Worm (Caenorhabditis elegans) whole organism, L3 larva: ENCODE measurements around the gene smrc-1.

ENCODE experiments used
- ceh-9 ChIP-seq: sonication (generic microtip); optimal IDR thresholded peaks from 2 replicates; lab custom pipeline; 2018; ENCODE audit warnings: missing biosample characterization, missing genetic modification characterization
- elt-1 ChIP-seq: fragments of 150-350 bp; optimal IDR thresholded peaks from 2 replicates; lab custom pipeline; 2014; ENCODE audit warnings: missing biosample characterization, missing genetic modification characterization
- eor-1 ChIP-seq, 2 experiments: fragments of 150-350 bp; optimal IDR thresholded peaks; 2 replicates each; lab custom pipeline; 2014 to 2018; ENCODE audit warnings: missing biosample characterization in 2 of 2, missing genetic modification characterization in 2 of 2
- fos-1 ChIP-seq: fragments of 150-350 bp; optimal IDR thresholded peaks from 2 replicates; lab custom pipeline; 2014; ENCODE audit warnings: missing biosample characterization, missing genetic modification characterization
- lin-15B ChIP-seq: fragments of 150-350 bp; optimal IDR thresholded peaks from 2 replicates; lab custom pipeline; 2014; ENCODE audit warnings: missing biosample characterization, missing genetic modification characterization
- lsy-12 ChIP-seq: sonication (generic microtip); optimal IDR thresholded peaks from 2 replicates; lab custom pipeline; 2016; ENCODE audit warnings: mild to moderate bottlenecking, missing genetic modification characterization, missing compliant biosample characterization
- nhr-23 ChIP-seq: fragments of 150-350 bp; optimal IDR thresholded peaks from 2 replicates; lab custom pipeline; 2014; ENCODE audit warnings: missing biosample characterization, missing genetic modification reagents, missing genetic modification characterization
- nhr-76 ChIP-seq: fragments of 150-350 bp; sonication (generic microtip); optimal IDR thresholded peaks from 5 replicates; lab custom pipeline; 2014; ENCODE audit warnings: missing biosample characterization, missing genetic modification characterization
- pha-4 ChIP-seq: fragments of 150-350 bp; optimal IDR thresholded peaks from 2 replicates; lab custom pipeline; 2014; ENCODE audit warnings: missing biosample characterization, missing genetic modification reagents, missing genetic modification characterization
- pqm-1 ChIP-seq: fragments of 150-350 bp; optimal IDR thresholded peaks from 2 replicates; lab custom pipeline; 2017; ENCODE audit warnings: missing biosample characterization, missing genetic modification characterization, inconsistent platforms
- sea-2 ChIP-seq: fragments of 150-350 bp; sonication (generic microtip); optimal IDR thresholded peaks from 4 replicates; lab custom pipeline; 2014; ENCODE audit warnings: missing biosample characterization, missing genetic modification reagents, missing genetic modification characterization
- unc-39 ChIP-seq: sonication (generic microtip); optimal IDR thresholded peaks from 4 replicates; lab custom pipeline; 2017; ENCODE audit warnings: missing biosample characterization, missing genetic modification characterization
- unc-62 ChIP-seq: fragments of 150-350 bp; sonication (generic microtip); optimal IDR thresholded peaks from 4 replicates; lab custom pipeline; 2014; ENCODE audit warnings: missing biosample characterization, missing genetic modification reagents, missing genetic modification characterization

DNA sequence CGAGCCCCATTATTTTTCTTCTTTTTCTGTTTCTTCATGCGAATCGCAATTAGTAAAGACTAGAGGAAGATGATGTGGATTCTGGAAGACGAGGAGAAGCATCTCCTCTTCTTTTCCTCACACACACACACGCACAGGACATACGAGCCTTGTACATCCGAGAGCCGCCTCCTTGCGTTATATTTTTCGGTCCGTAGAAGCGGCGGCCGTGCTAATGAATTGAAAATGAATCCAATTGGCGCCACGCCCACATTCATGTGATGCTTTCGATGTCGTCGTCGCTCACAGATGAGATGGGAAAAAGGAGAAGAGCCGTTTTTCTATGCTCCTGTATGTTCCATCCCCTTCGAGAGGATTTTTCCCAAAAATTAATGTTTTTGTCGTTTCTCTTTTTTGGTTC lies 39.3 kb upstream of the smrc-1 start:
- TF ChIP-seq pha-4 (tag; lab: Kevin White, UChicago): no peak
- no peak for TF ChIP-seq fos-1 (tag; lab: Kevin White, UChicago)
- TF ChIP-seq lsy-12 (tag; lab: Kevin White, UChicago): no peak
- no peak for TF ChIP-seq unc-39 (tag; lab: Kevin White, UChicago)
- TF ChIP-seq sea-2: no peak
- no peak for TF ChIP-seq eor-1 (tag; optimal IDR thresholded peaks at IDR 0.05; lab: Kevin White, UChicago)
- TF ChIP-seq nhr-76 (tag; lab: Kevin White, UChicago): no peak
- no peak for TF ChIP-seq nhr-23
- no peak for TF ChIP-seq lin-15B
- no peak for TF ChIP-seq unc-62
- TF ChIP-seq elt-1: no peak
- no peak for TF ChIP-seq pqm-1
- TF ChIP-seq ceh-9 (tag; lab: Kevin White, UChicago): no peak
